Worm (Caenorhabditis elegans) whole organism, mixed stage, embryonic: Measurements from ENCODE around the gene C43H6.6.

ENCODE experiments used
- nhr-28 ChIP-seq: fragments of 150-350 bp; optimal IDR thresholded peaks from 2 replicates; lab custom pipeline; 2014; ENCODE audit warnings: missing biosample characterization, missing genetic modification characterization
- pha-4 ChIP-seq: fragments of 150-350 bp; optimal IDR thresholded peaks from 2 replicates; lab custom pipeline; 2018; ENCODE audit warnings: missing biosample characterization, missing genetic modification reagents, missing genetic modification characterization

DNA sequence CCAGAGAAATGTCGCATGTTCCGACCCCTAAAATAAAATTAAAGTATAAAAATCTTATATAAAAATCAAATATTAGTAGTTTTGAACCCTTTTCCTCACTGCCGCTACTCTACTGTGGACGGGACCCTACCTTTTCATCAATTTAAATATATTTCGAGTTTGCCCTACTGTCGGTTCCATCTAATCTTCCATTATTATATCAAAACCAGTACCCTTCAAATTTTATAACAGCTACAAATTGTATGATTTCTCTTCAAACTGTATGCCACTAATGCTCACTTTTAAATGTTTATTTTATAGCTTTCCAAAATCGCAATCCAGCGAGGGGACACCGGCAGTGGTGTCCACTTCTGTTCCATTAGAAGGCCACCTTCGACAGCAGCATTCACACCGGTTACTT, at the start of gene C43H6.6:
- TF ChIP-seq nhr-28 (tag; lab: Kevin White, UChicago) (no peak), pha-4 (no peak)
